Worm (Caenorhabditis elegans) whole organism, mixed stage, embryonic: ENCODE data around the gene F57G4.10.

Experiments
- ces-1 ChIP-seq: fragments of 150-350 bp; optimal IDR thresholded peaks from 2 replicates; lab custom pipeline; 2014; ENCODE audit warnings: missing biosample characterization, missing genetic modification reagents, missing genetic modification characterization
- snpc-4 ChIP-seq: fragments of 150-350 bp; optimal IDR thresholded peaks from 2 replicates; lab custom pipeline; 2014; ENCODE audit warnings: missing biosample characterization, missing genetic modification characterization

ce11 chrV:17658824-17659223, 30.2 kb downstream of the F57G4.10 start:
- TF ChIP-seq ces-1 (no peak), snpc-4 (no peak)
